Fruit fly (Drosophila melanogaster) whole organism, wandering third instar larva: Measurements from ENCODE around the gene CG2983.

ENCODE experiments used
- Abd-B ChIP-seq: fragments of >200 bp; optimal IDR thresholded peaks from 2 replicates; lab custom pipeline; 2017; ENCODE audit warnings: missing biosample characterization, missing genetic modification characterization
- CG32264 ChIP-seq: fragments of 200-800 bp; sonication (Bioruptor generic); optimal IDR thresholded peaks from 2 replicates; lab custom pipeline; 2016; ENCODE audit warnings: missing biosample characterization, missing genetic modification characterization
- CG9705 ChIP-seq: fragments of 200-800 bp; sonication (Bioruptor generic); optimal IDR thresholded peaks from 2 replicates; lab custom pipeline; 2018; ENCODE audit warnings: missing biosample characterization, mild to moderate bottlenecking, missing genetic modification characterization
- Dfd ChIP-seq: fragments of >200 bp; optimal IDR thresholded peaks from 2 replicates; lab custom pipeline; 2017; ENCODE audit warnings: missing biosample characterization, missing genetic modification characterization
- GATAd ChIP-seq: sonication (Bioruptor generic); optimal IDR thresholded peaks from 2 replicates; lab custom pipeline; 2016; ENCODE audit warnings: missing biosample characterization, missing genetic modification characterization
- Jra ChIP-seq: sonication (Bioruptor generic); optimal IDR thresholded peaks from 2 replicates; lab custom pipeline; 2016; ENCODE audit warnings: missing biosample characterization, missing genetic modification characterization
- Myc ChIP-seq: fragments of >200 bp; optimal IDR thresholded peaks from 2 replicates; lab custom pipeline; 2017
- br ChIP-seq: fragments of 200-800 bp; sonication (Bioruptor generic); optimal IDR thresholded peaks from 2 replicates; lab custom pipeline; 2016; ENCODE audit warnings: missing biosample characterization, missing genetic modification characterization
- dl ChIP-seq, 2 experiments: fragments of 175-275, 200-275 bp in 1 of 2; fragments of 200-275 bp in 1 of 2; sonication (Bioruptor generic); optimal IDR thresholded peaks; lab custom pipeline; 2018; ENCODE audit warnings: mild to moderate bottlenecking in 2 of 2, missing biosample characterization in 2 of 2, missing genetic modification characterization in 2 of 2, moderate library complexity in 2 of 2; ENCODE audit not compliant: partially characterized antibody in 2 of 2, insufficient read depth in 1 of 2
- fru ChIP-seq: fragments of 200-800 bp; sonication (Bioruptor generic); optimal IDR thresholded peaks from 3 replicates; lab custom pipeline; 2016; ENCODE audit warnings: missing biosample characterization, mild to moderate bottlenecking, missing genetic modification characterization
- h ChIP-seq: fragments of 200-800 bp; sonication (Bioruptor generic); optimal IDR thresholded peaks from 3 replicates; lab custom pipeline; 2016; ENCODE audit warnings: missing biosample characterization, mild to moderate bottlenecking, missing genetic modification characterization
- pan ChIP-seq: fragments of >200 bp; optimal IDR thresholded peaks from 2 replicates; lab custom pipeline; 2017
- usp ChIP-seq: fragments of >200 bp; optimal IDR thresholded peaks from 2 replicates; lab custom pipeline; 2017; ENCODE audit warnings: missing biosample characterization, missing genetic modification characterization
- woc ChIP-seq: sonication (Bioruptor generic); optimal IDR thresholded peaks from 2 replicates; lab custom pipeline; 2016; ENCODE audit warnings: missing biosample characterization, mild to moderate bottlenecking, missing genetic modification characterization

DNA sequence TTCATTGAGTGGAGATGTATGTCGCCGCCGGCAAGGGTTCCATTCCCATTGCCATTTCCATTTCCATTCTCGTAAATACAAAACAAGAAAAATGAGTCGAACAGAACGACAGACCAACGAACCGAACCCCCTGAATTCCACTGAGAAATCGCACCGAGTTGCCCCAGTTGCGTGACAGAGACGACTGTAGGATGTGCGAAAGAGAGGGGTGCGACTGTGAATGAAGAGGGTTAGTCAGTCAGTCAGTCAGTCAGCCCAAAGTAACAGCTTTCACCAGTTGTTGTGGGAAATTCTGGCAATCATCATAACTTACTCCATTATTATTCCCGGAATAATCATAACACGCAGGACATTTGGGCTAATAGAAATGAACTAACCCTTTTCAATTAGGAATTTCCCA lies 50.8 kb downstream of the CG2983 start:
- TF ChIP-seq fru (no peak), Abd-B (GFP tag; lab: Kevin White, UChicago) (no peak), br (no peak), Jra (GFP tag; lab: Kevin White, UChicago) (no peak), usp (no peak), woc (GFP tag; lab: Kevin White, UChicago) (no peak), GATAd (GFP tag; lab: Kevin White, UChicago) (no peak), Dfd (GFP tag; lab: Kevin White, UChicago) (no peak), CG9705 (no peak), pan (lab: Kevin White, UChicago) (no peak), h (GFP tag; lab: Kevin White, UChicago) (no peak), dl (GFP tag; optimal IDR thresholded peaks at IDR 0.05; lab: Kevin White, UChicago; ENCODE audit: insufficient read depth in 1 of 2, partially characterized antibody in 2 of 2) (no peak), CG32264 (no peak), Myc (no peak)
